Fruit fly (Drosophila melanogaster) whole organism, embryonic: ENCODE data around the gene Pdfr.

ENCODE experiments used
- Ada2b ChIP-seq: fragments of 200-800 bp; sonication (Bioruptor generic); IDR thresholded peaks from 2 replicates; pipeline ENCODE4 v1.3.6; 2022; ENCODE audit warnings: missing biosample characterization, missing genetic modification characterization
- B-H2 ChIP-seq: fragments of 200-800 bp; sonication (Bioruptor generic); optimal IDR thresholded peaks from 2 replicates; lab custom pipeline; 2018; ENCODE audit warnings: missing biosample characterization, mild to moderate bottlenecking, missing genetic modification characterization
- CG10209 ChIP-seq: fragments of 200-800 bp; sonication (Bioruptor generic); optimal IDR thresholded peaks from 3 replicates; lab custom pipeline; 2017; ENCODE audit warnings: missing biosample characterization, mild to moderate bottlenecking, missing genetic modification characterization, missing genetic modification reagents
- CG10565 ChIP-seq: fragments of 200-800 bp; sonication (Bioruptor generic); optimal IDR thresholded peaks from 3 replicates; lab custom pipeline; 2016; ENCODE audit warnings: missing biosample characterization, mild to moderate bottlenecking, missing genetic modification characterization
- CG11085 ChIP-seq: fragments of 200-800 bp; sonication (Bioruptor generic); IDR thresholded peaks from 2 replicates; pipeline ENCODE4 v1.3.6; 2022; ENCODE audit warnings: missing biosample characterization, missing genetic modification characterization
- CG11560 ChIP-seq: fragments of 200-800 bp; sonication (Bioruptor generic); IDR thresholded peaks from 3 replicates; pipeline ENCODE4 v1.3.6; 2022; ENCODE audit warnings: missing biosample characterization, missing genetic modification characterization
- CG11696 ChIP-seq: fragments of 200-800 bp; sonication (Bioruptor generic); IDR thresholded peaks from 2 replicates; pipeline ENCODE4 v1.3.6; 2022; ENCODE audit warnings: missing biosample characterization, missing genetic modification characterization
- CG12659 ChIP-seq: fragments of 200-800 bp; sonication (Bioruptor generic); optimal IDR thresholded peaks from 3 replicates; lab custom pipeline; 2017; ENCODE audit warnings: mild to moderate bottlenecking, missing biosample characterization, missing genetic modification reagents, missing genetic modification characterization
- CG13287 ChIP-seq: fragments of 200-800 bp; sonication (Bioruptor generic); IDR thresholded peaks from 2 replicates; pipeline ENCODE4 v1.3.6; 2022; ENCODE audit warnings: missing biosample characterization, missing genetic modification characterization; ENCODE audit not compliant: partially characterized antibody
- CG13775 ChIP-seq: fragments of 200-800 bp; sonication (Bioruptor generic); optimal IDR thresholded peaks from 3 replicates; lab custom pipeline; 2017; ENCODE audit warnings: missing biosample characterization, mild to moderate bottlenecking, missing genetic modification characterization
- CG14050 ChIP-seq: fragments of 200-800 bp; sonication (Bioruptor generic); IDR thresholded peaks from 3 replicates; pipeline ENCODE4 v1.3.6; 2022; ENCODE audit warnings: missing biosample characterization, missing genetic modification characterization
- CG14441 ChIP-seq: fragments of 200-800 bp; sonication (Bioruptor generic); IDR thresholded peaks from 2 replicates; pipeline ENCODE4 v1.3.6; 2022; ENCODE audit warnings: missing biosample characterization, missing genetic modification characterization
- CG15479 ChIP-seq: fragments of 200-800 bp; sonication (Bioruptor generic); optimal IDR thresholded peaks from 3 replicates; lab custom pipeline; 2019; ENCODE audit warnings: missing biosample characterization, mild to moderate bottlenecking, missing genetic modification characterization, moderate library complexity
- CG17385 ChIP-seq: fragments of 200-800 bp; sonication (Bioruptor generic); optimal IDR thresholded peaks from 3 replicates; lab custom pipeline; 2018; ENCODE audit warnings: missing biosample characterization, mild to moderate bottlenecking, missing genetic modification characterization
- CG32767 ChIP-seq: fragments of 200-800 bp; sonication (Bioruptor generic); IDR thresholded peaks from 2 replicates; pipeline ENCODE4 v1.3.6; 2022; ENCODE audit warnings: missing biosample characterization, missing genetic modification characterization
- CG33557 ChIP-seq: fragments of 200-800 bp; sonication (Bioruptor generic); optimal IDR thresholded peaks from 2 replicates; lab custom pipeline; 2019; ENCODE audit warnings: missing biosample characterization, mild to moderate bottlenecking, missing genetic modification characterization, moderate library complexity
- CG34422 ChIP-seq: fragments of 200-800 bp; sonication (Bioruptor generic); IDR thresholded peaks from 3 replicates; pipeline ENCODE4 v1.3.6; 2022; ENCODE audit warnings: missing biosample characterization, missing genetic modification characterization
- CG4404 ChIP-seq: fragments of 200-800 bp; sonication (Bioruptor generic); IDR thresholded peaks from 2 replicates; pipeline ENCODE4 v1.3.6; 2022; ENCODE audit warnings: missing biosample characterization, missing genetic modification characterization
- CG6254 ChIP-seq: fragments of 200-800 bp; sonication (Bioruptor generic); optimal IDR thresholded peaks from 3 replicates; lab custom pipeline; 2017; ENCODE audit warnings: mild to moderate bottlenecking, missing biosample characterization, missing genetic modification reagents, missing genetic modification characterization
- CG6272 ChIP-seq: fragments of 200-800 bp; sonication (Bioruptor generic); IDR thresholded peaks from 2 replicates; pipeline ENCODE4 v1.3.6; 2022; ENCODE audit warnings: missing biosample characterization, missing genetic modification characterization
- CG8089 ChIP-seq: fragments of 200-800 bp; sonication (Bioruptor generic); optimal IDR thresholded peaks from 3 replicates; lab custom pipeline; 2016; ENCODE audit warnings: missing biosample characterization, missing genetic modification characterization
- CTCF ChIP-seq: fragments of 200-800 bp; sonication (Bioruptor generic); optimal IDR thresholded peaks from 2 replicates; lab custom pipeline; 2017; ENCODE audit warnings: missing biosample characterization, mild to moderate bottlenecking, missing genetic modification characterization, moderate library complexity
- CkIIα-i1 ChIP-seq: fragments of 200-800 bp; sonication (Bioruptor generic); IDR thresholded peaks from 2 replicates; pipeline ENCODE4 v1.3.6; 2022; ENCODE audit warnings: missing biosample characterization, missing genetic modification characterization
- CoRest ChIP-seq: fragments of 200-800 bp; sonication (Bioruptor generic); optimal IDR thresholded peaks from 3 replicates; lab custom pipeline; 2018; ENCODE audit warnings: missing biosample characterization, mild to moderate bottlenecking, missing genetic modification characterization, moderate library complexity
- Dbx ChIP-seq: fragments of 200-800 bp; sonication (Bioruptor generic); IDR thresholded peaks from 3 replicates; pipeline ENCODE4 v1.3.6; 2022; ENCODE audit warnings: missing biosample characterization, missing genetic modification characterization
- Dek ChIP-seq: fragments of 200-800 bp; sonication (Bioruptor generic); optimal IDR thresholded peaks from 3 replicates; lab custom pipeline; 2019; ENCODE audit warnings: missing biosample characterization, mild to moderate bottlenecking, missing genetic modification characterization, moderate library complexity
- Dfd ChIP-seq, 2 experiments: fragments of >200 bp; optimal IDR thresholded peaks; 2 replicates each; lab custom pipeline; 2017; ENCODE audit warnings: missing biosample characterization in 2 of 2, missing genetic modification characterization in 2 of 2
- E2f2 ChIP-seq: fragments of 200-800 bp; sonication (Bioruptor generic); IDR thresholded peaks from 2 replicates; pipeline ENCODE4 v1.3.6; 2022; ENCODE audit warnings: missing biosample characterization, missing genetic modification characterization
- Ets65A ChIP-seq: fragments of 200-800 bp; sonication (Bioruptor generic); peaks from one replicate; lab custom pipeline; 2016; ENCODE audit warnings: missing biosample characterization, missing genetic modification characterization
- HLH3B ChIP-seq: fragments of 200-800 bp; sonication (Bioruptor generic); IDR thresholded peaks from 2 replicates; pipeline ENCODE4 v1.3.6; 2022; ENCODE audit warnings: missing biosample characterization, missing genetic modification characterization
- Hmr ChIP-seq: fragments of 200-800 bp; sonication (Bioruptor generic); optimal IDR thresholded peaks from 3 replicates; lab custom pipeline; 2017; ENCODE audit warnings: mild to moderate bottlenecking, missing biosample characterization, missing genetic modification reagents, missing genetic modification characterization
- Lhr ChIP-seq: fragments of 200-800 bp; sonication (Bioruptor generic); optimal IDR thresholded peaks from 3 replicates; lab custom pipeline; 2017; ENCODE audit warnings: mild to moderate bottlenecking, missing biosample characterization, missing genetic modification reagents, missing genetic modification characterization
- Lpt ChIP-seq: fragments of >200 bp; optimal IDR thresholded peaks from 2 replicates; lab custom pipeline; 2018; ENCODE audit warnings: missing biosample characterization, missing genetic modification characterization
- Max ChIP-seq: fragments of 200-800 bp; sonication (Bioruptor generic); optimal IDR thresholded peaks from 2 replicates; lab custom pipeline; 2016; ENCODE audit warnings: missing biosample characterization, mild to moderate bottlenecking, missing genetic modification characterization
- NC2β ChIP-seq: fragments of 200-800 bp; sonication (Bioruptor generic); optimal IDR thresholded peaks from 2 replicates; lab custom pipeline; 2016; ENCODE audit warnings: missing biosample characterization, missing genetic modification characterization
- Six4 ChIP-seq: fragments of 200-800 bp; sonication (Bioruptor generic); optimal IDR thresholded peaks from 2 replicates; lab custom pipeline; 2016; ENCODE audit warnings: missing biosample characterization, missing genetic modification characterization
- Usf ChIP-seq: fragments of 200-800 bp; sonication (Bioruptor generic); optimal IDR thresholded peaks from 2 replicates; lab custom pipeline; 2017; ENCODE audit warnings: missing genotype, missing biosample characterization, missing genetic modification characterization
- Xbp1 ChIP-seq: fragments of 200-800 bp; sonication (Bioruptor generic); optimal IDR thresholded peaks from 3 replicates; lab custom pipeline; 2016; ENCODE audit warnings: missing biosample characterization, mild to moderate bottlenecking, missing genetic modification characterization
- ap ChIP-seq: fragments of 200-800 bp; sonication (Bioruptor generic); IDR thresholded peaks from 2 replicates; pipeline ENCODE4 v1.3.6; 2022; ENCODE audit warnings: missing biosample characterization, missing genetic modification characterization
- ash1 ChIP-seq: fragments of 200-800 bp; sonication (Bioruptor generic); optimal IDR thresholded peaks from 2 replicates; lab custom pipeline; 2018; ENCODE audit warnings: missing biosample characterization, mild to moderate bottlenecking, missing genetic modification characterization
- bowl ChIP-seq: fragments of 200-800 bp; sonication (Bioruptor generic); IDR thresholded peaks from 2 replicates; pipeline ENCODE4 v1.3.6; 2022; ENCODE audit warnings: missing biosample characterization, missing genetic modification characterization
- btn ChIP-seq: fragments of 200-800 bp; sonication (Bioruptor generic); optimal IDR thresholded peaks from 2 replicates; lab custom pipeline; 2016; ENCODE audit warnings: missing biosample characterization, missing genetic modification characterization
- ci ChIP-seq: fragments of 200-800 bp; sonication (Bioruptor generic); IDR thresholded peaks from 3 replicates; pipeline ENCODE4 v1.3.6; 2022; ENCODE audit warnings: missing biosample characterization, missing genetic modification characterization
- corto ChIP-seq: fragments of 200-800 bp; sonication (Bioruptor generic); optimal IDR thresholded peaks from 2 replicates; lab custom pipeline; 2016; ENCODE audit warnings: missing biosample characterization, mild to moderate bottlenecking, missing genetic modification characterization, moderate library complexity
- croc ChIP-seq: fragments of 200-800 bp; sonication (Bioruptor generic); conservative IDR thresholded peaks from 3 replicates; pipeline ENCODE4 v1.3.6; 2022; ENCODE audit warnings: missing biosample characterization, missing genetic modification characterization
- hbn ChIP-seq: fragments of 200-800 bp; sonication (Bioruptor generic); IDR thresholded peaks from 2 replicates; pipeline ENCODE4 v1.3.6; 2022; ENCODE audit warnings: missing biosample characterization, missing genetic modification characterization; ENCODE audit not compliant: partially characterized antibody
- pzg ChIP-seq: fragments of 200-800 bp; sonication (Bioruptor generic); optimal IDR thresholded peaks from 3 replicates; lab custom pipeline; 2018; ENCODE audit warnings: missing biosample characterization, mild to moderate bottlenecking, missing genetic modification characterization, moderate library complexity
- rib ChIP-seq: fragments of 200-800 bp; sonication (Bioruptor generic); IDR thresholded peaks from 2 replicates; pipeline ENCODE4 v1.3.6; 2022; ENCODE audit warnings: missing biosample characterization, missing genetic modification characterization
- sc ChIP-seq, 3 experiments: fragments of >200 bp in 2 of 3; fragments of 200-800 bp in 1 of 3; sonication (Bioruptor generic) in 1 of 3; optimal IDR thresholded peaks; 2 replicates in 2 of 3; 3 replicates in 1 of 3; lab custom pipeline; 2017; ENCODE audit warnings: mild to moderate bottlenecking in 1 of 3, missing biosample characterization in 1 of 3, missing genetic modification characterization in 1 of 3, missing genetic modification reagents in 1 of 3
- so ChIP-seq: fragments of 200-800 bp; sonication (Bioruptor generic); IDR thresholded peaks from 3 replicates; pipeline ENCODE4 v1.3.6; 2022; ENCODE audit warnings: missing biosample characterization, missing genetic modification characterization
- unpg ChIP-seq: fragments of 200-800 bp; sonication (Bioruptor generic); optimal IDR thresholded peaks from 3 replicates; lab custom pipeline; 2018; ENCODE audit warnings: missing biosample characterization, mild to moderate bottlenecking, missing genetic modification characterization, moderate library complexity
- yki ChIP-seq: fragments of >200 bp; optimal IDR thresholded peaks from 3 replicates; lab custom pipeline; 2018
- zfh1 ChIP-seq: fragments of 200-800 bp; sonication (Bioruptor generic); IDR thresholded peaks from 3 replicates; pipeline ENCODE4 v1.3.6; 2022; ENCODE audit warnings: missing biosample characterization, missing genetic modification characterization

The Pdfr gene

dm6 chrX:2593753-2594096, 41.7 kb downstream of the Pdfr start (continued):
- TF ChIP-seq CG6254 (GFP tag; lab: Kevin White, UChicago) (peak; percentile 51), Lpt (GFP tag; lab: Kevin White, UChicago) (no peak), Ada2b (peak; percentile 93), CG15479 (GFP tag; lab: Kevin White, UChicago) (peak; percentile 42), CG12659 (GFP tag; lab: Kevin White, UChicago) (peak; percentile 93), croc (GFP tag; lab: Robert Waterston, UW) (peak; percentile 81), so (GFP tag; lab: Robert Waterston, UW) (peak; percentile 94), Usf (peak; percentile 82), CG14441 (peak; percentile 96), corto (GFP tag; lab: Kevin White, UChicago) (peak; percentile 90), CkIIα-i1 (GFP tag; lab: Robert Waterston, UW) (peak; percentile 85), Six4 (GFP tag; lab: Kevin White, UChicago) (peak; percentile 91), CG11696 (GFP tag; lab: Robert Waterston, UW) (peak; percentile 83), NC2β (GFP tag; lab: Kevin White, UChicago) (peak; percentile 73), sc (optimal IDR thresholded peaks at IDR 0.05; lab: Kevin White, UChicago) (no peak), sc (GFP tag; optimal IDR thresholded peaks at IDR 0.05; lab: Kevin White, UChicago) (peak; percentile 61), Dfd (GFP tag; optimal IDR thresholded peaks at IDR 0.05; lab: Kevin White, UChicago) (no peak), CoRest (tag; lab: Kevin White, UChicago) (peak; percentile 87), CG32767 (GFP tag; lab: Robert Waterston, UW) (peak; percentile 89), ash1 (GFP tag; lab: Kevin White, UChicago) (peak; percentile 77), HLH3B (GFP tag; lab: Robert Waterston, UW) (peak; percentile 94), CG17385 (GFP tag; lab: Kevin White, UChicago) (peak; percentile 85), CG10209 (peak; percentile 90), ap (GFP tag; lab: Robert Waterston, UW) (peak; percentile 91), CTCF (GFP tag; lab: Kevin White, UChicago) (peak; percentile 45), CG6272 (GFP tag; lab: Robert Waterston, UW) (peak; percentile 94), Xbp1 (GFP tag; lab: Kevin White, UChicago) (peak; percentile 92), CG13775 (GFP tag; lab: Kevin White, UChicago) (peak; percentile 81), Dbx (GFP tag; lab: Robert Waterston, UW) (peak; percentile 96), btn (GFP tag; lab: Kevin White, UChicago) (peak; percentile 78), CG14050 (GFP tag; lab: Robert Waterston, UW) (peak; percentile 88), Dek (tag; lab: Kevin White, UChicago) (peak; percentile 89), CG4404 (GFP tag; lab: Robert Waterston, UW) (peak; percentile 88), CG34422 (GFP tag; lab: Robert Waterston, UW) (peak; percentile 98), Max (peak; percentile 81), Ets65A (peak; percentile 98), rib (GFP tag; lab: Robert Waterston, UW) (peak; percentile 97), CG10565 (GFP tag; lab: Kevin White, UChicago) (peak; percentile 47), yki (lab: Kevin White, UChicago) (no peak), hbn (GFP tag; lab: Robert Waterston, UW) (no peak), pzg (peak; percentile 38), CG8089 (peak; percentile 78), unpg (peak; percentile 89), Hmr (GFP tag; lab: Kevin White, UChicago) (peak; percentile 95), zfh1 (GFP tag; lab: Robert Waterston, UW) (peak; percentile 95), B-H2 (GFP tag; lab: Kevin White, UChicago) (peak; percentile 35), Lhr (no peak), E2f2 (GFP tag; lab: Robert Waterston, UW) (peak; percentile 67), CG11085 (GFP tag; lab: Robert Waterston, UW) (peak; percentile 93), CG11560 (tag; lab: Robert Waterston, UW) (peak; percentile 88), CG33557 (no peak), CG13287 (GFP tag; lab: Robert Waterston, UW) (no peak), ci (GFP tag; lab: Robert Waterston, UW) (peak; percentile 96), bowl (peak; percentile 85)
